Fruit fly (Drosophila melanogaster) whole organism, prepupa: ENCODE data around the gene Gr97a.
A peak's percentile ranks its signal among the peaks of the same experiment; 100 is the strongest.

Experiments used
- Blimp-1 ChIP-seq: fragments of 200-800 bp; sonication (Bioruptor generic); optimal IDR thresholded peaks from 3 replicates; lab custom pipeline; 2017; ENCODE audit warnings: missing biosample characterization, missing genetic modification characterization, mild to moderate bottlenecking, moderate library complexity, missing genetic modification reagents
- CG10631 ChIP-seq: fragments of 200-800 bp; sonication (Bioruptor generic); optimal IDR thresholded peaks from 2 replicates; lab custom pipeline; 2016; ENCODE audit warnings: missing biosample characterization, missing genetic modification characterization
- CG10669 ChIP-seq: fragments of 200-800 bp; sonication (Bioruptor generic); optimal IDR thresholded peaks from 3 replicates; lab custom pipeline; 2018; ENCODE audit warnings: missing biosample characterization, mild to moderate bottlenecking, missing genetic modification characterization, moderate library complexity
- CG11294 ChIP-seq: fragments of 200-800 bp; sonication (Bioruptor generic); IDR thresholded peaks from 2 replicates; pipeline ENCODE4 v1.3.6; 2022; ENCODE audit warnings: missing biosample characterization, missing genetic modification characterization
- CG11762 ChIP-seq: fragments of 200-800 bp; sonication (Bioruptor generic); optimal IDR thresholded peaks from 3 replicates; lab custom pipeline; 2016; ENCODE audit warnings: missing biosample characterization, missing genetic modification characterization; ENCODE audit not compliant: insufficient read depth
- CG15336 ChIP-seq: fragments of 200-800 bp; sonication (Bioruptor generic); IDR thresholded peaks from 2 replicates; pipeline ENCODE4 v1.3.6; 2022; ENCODE audit warnings: missing biosample characterization, missing genetic modification characterization
- CG31627 ChIP-seq: fragments of 200-800 bp; sonication (Bioruptor generic); optimal IDR thresholded peaks from 3 replicates; lab custom pipeline; 2016; ENCODE audit warnings: missing biosample characterization, missing genetic modification characterization
- CG32006 ChIP-seq: fragments of 200-800 bp; sonication (Bioruptor generic); optimal IDR thresholded peaks from 3 replicates; lab custom pipeline; 2017; ENCODE audit warnings: missing biosample characterization, mild to moderate bottlenecking, missing genetic modification characterization
- CG34406 ChIP-seq: fragments of 200-800 bp; sonication (Bioruptor generic); optimal IDR thresholded peaks from 3 replicates; lab custom pipeline; 2016; ENCODE audit warnings: missing biosample characterization, missing genetic modification characterization
- CG3919 ChIP-seq: fragments of 200-800 bp; sonication (Bioruptor generic); optimal IDR thresholded peaks from 3 replicates; lab custom pipeline; 2016; ENCODE audit warnings: missing biosample characterization, missing genetic modification characterization
- CG4318 ChIP-seq: fragments of 200-800 bp; sonication (Bioruptor generic); optimal IDR thresholded peaks from 3 replicates; lab custom pipeline; 2017; ENCODE audit warnings: missing biosample characterization, mild to moderate bottlenecking, missing genetic modification characterization
- CG6163 ChIP-seq: fragments of 200-800 bp; sonication (Bioruptor generic); IDR thresholded peaks from 3 replicates; pipeline ENCODE4 v1.3.6; 2022; ENCODE audit warnings: missing biosample characterization, missing genetic modification characterization
- CG6792 ChIP-seq: fragments of 200-800 bp; sonication (Bioruptor generic); optimal IDR thresholded peaks from 3 replicates; lab custom pipeline; 2016; ENCODE audit warnings: missing biosample characterization, missing genetic modification characterization
- CG6808 ChIP-seq: fragments of 200-800 bp; sonication (Bioruptor generic); optimal IDR thresholded peaks from 3 replicates; lab custom pipeline; 2017; ENCODE audit warnings: missing biosample characterization, missing genetic modification characterization, mild to moderate bottlenecking, moderate library complexity, missing genetic modification reagents
- CG6854 ChIP-seq: fragments of 200-800 bp; sonication (Bioruptor generic); optimal IDR thresholded peaks from 2 replicates; lab custom pipeline; 2017; ENCODE audit warnings: missing biosample characterization, mild to moderate bottlenecking, missing genetic modification characterization
- CG8119 ChIP-seq: fragments of 200-800 bp; sonication (Bioruptor generic); IDR thresholded peaks from 3 replicates; pipeline ENCODE4 v1.3.6; 2022; ENCODE audit warnings: missing biosample characterization, missing genetic modification characterization
- CG8632 ChIP-seq: fragments of 200-800 bp; sonication (Bioruptor generic); optimal IDR thresholded peaks from 3 replicates; lab custom pipeline; 2016; ENCODE audit warnings: missing biosample characterization, missing genetic modification characterization
- CG9139 ChIP-seq: fragments of 200-800 bp; sonication (Bioruptor generic); optimal IDR thresholded peaks from 3 replicates; lab custom pipeline; 2017; ENCODE audit warnings: missing biosample characterization, mild to moderate bottlenecking, missing genetic modification characterization
- Eip78C ChIP-seq: fragments of 200-800 bp; sonication (Bioruptor generic); peaks from one replicate; lab custom pipeline; 2016; ENCODE audit warnings: missing biosample characterization, missing genetic modification characterization
- Eip93F ChIP-seq: fragments of 200-800 bp; sonication (Bioruptor generic); optimal IDR thresholded peaks from 2 replicates; lab custom pipeline; 2016; ENCODE audit warnings: missing biosample characterization, mild to moderate bottlenecking, missing genetic modification characterization
- Ets96B ChIP-seq: fragments of 200-800 bp; optimal IDR thresholded peaks from 2 replicates; lab custom pipeline; 2019; ENCODE audit warnings: missing biosample characterization, mild to moderate bottlenecking, missing genetic modification characterization, moderate library complexity
- Gug ChIP-seq: fragments of 200-800 bp; sonication (Bioruptor generic); IDR thresholded peaks from 2 replicates; pipeline ENCODE4 v1.3.6; 2022; ENCODE audit warnings: missing biosample characterization, missing genetic modification characterization
- Hr4 ChIP-seq: fragments of 200-800 bp; sonication (Bioruptor generic); optimal IDR thresholded peaks from 3 replicates; lab custom pipeline; 2016; ENCODE audit warnings: missing biosample characterization, missing genetic modification characterization
- Lpt ChIP-seq: fragments of 200-800 bp; sonication (Bioruptor generic); optimal IDR thresholded peaks from 3 replicates; lab custom pipeline; 2016; ENCODE audit warnings: missing biosample characterization, missing genetic modification characterization
- OdsH ChIP-seq: fragments of 200-800 bp; sonication (Bioruptor generic); optimal IDR thresholded peaks from 3 replicates; lab custom pipeline; 2016; ENCODE audit warnings: missing biosample characterization, missing genetic modification characterization
- Smox ChIP-seq: fragments of 200-800 bp; sonication (Bioruptor generic); optimal IDR thresholded peaks from 3 replicates; lab custom pipeline; 2016; ENCODE audit warnings: missing biosample characterization, missing genetic modification characterization
- Sox102F ChIP-seq: fragments of 200-800 bp; sonication (Bioruptor generic); optimal IDR thresholded peaks from 2 replicates; lab custom pipeline; 2016; ENCODE audit warnings: missing biosample characterization, mild to moderate bottlenecking, missing genetic modification characterization
- Sox14 ChIP-seq: fragments of 200-800 bp; sonication (Bioruptor generic); optimal IDR thresholded peaks from 3 replicates; lab custom pipeline; 2016; ENCODE audit warnings: missing biosample characterization, missing genetic modification characterization
- Sox15 ChIP-seq: fragments of 200-800 bp; sonication (Bioruptor generic); optimal IDR thresholded peaks from 3 replicates; lab custom pipeline; 2016; ENCODE audit warnings: missing biosample characterization, missing genetic modification characterization
- achi ChIP-seq: fragments of 200-800 bp; sonication (Bioruptor generic); optimal IDR thresholded peaks from 3 replicates; lab custom pipeline; 2016; ENCODE audit warnings: missing biosample characterization, missing genetic modification characterization
- acj6 ChIP-seq: fragments of 200-800 bp; sonication (Bioruptor generic); optimal IDR thresholded peaks from 3 replicates; lab custom pipeline; 2016; ENCODE audit warnings: missing biosample characterization, missing genetic modification characterization
- cyc ChIP-seq: fragments of 200-800 bp; sonication (Bioruptor generic); optimal IDR thresholded peaks from 3 replicates; lab custom pipeline; 2016; ENCODE audit warnings: missing biosample characterization, missing genetic modification characterization
- dsx ChIP-seq: fragments of 200-800 bp; optimal IDR thresholded peaks from 3 replicates; lab custom pipeline; 2019; ENCODE audit warnings: missing biosample characterization, mild to moderate bottlenecking, missing genetic modification characterization, moderate library complexity; ENCODE audit not compliant: poor library complexity, severe bottlenecking
- eg ChIP-seq: fragments of 200-800 bp; sonication (Bioruptor generic); IDR thresholded peaks from 3 replicates; pipeline ENCODE4 v1.3.6; 2022; ENCODE audit warnings: missing biosample characterization, missing genetic modification characterization
- esn ChIP-seq: fragments of 200-800 bp; sonication (Bioruptor generic); optimal IDR thresholded peaks from 2 replicates; lab custom pipeline; 2016; ENCODE audit warnings: missing biosample characterization, mild to moderate bottlenecking, missing genetic modification characterization, moderate library complexity
- fd59A ChIP-seq: fragments of 200-800 bp; sonication (Bioruptor generic); optimal IDR thresholded peaks from 2 replicates; lab custom pipeline; 2017; ENCODE audit warnings: missing biosample characterization, mild to moderate bottlenecking, missing genetic modification characterization, missing genetic modification reagents
- fd85E ChIP-seq: fragments of 200-800 bp; sonication (Bioruptor generic); optimal IDR thresholded peaks from 3 replicates; lab custom pipeline; 2016; ENCODE audit warnings: missing biosample characterization, missing genetic modification characterization
- lz ChIP-seq: fragments of 200-800 bp; sonication (Bioruptor generic); optimal IDR thresholded peaks from 3 replicates; lab custom pipeline; 2016; ENCODE audit warnings: missing biosample characterization, missing genetic modification characterization
- net ChIP-seq: fragments of 200-800 bp; sonication (Bioruptor generic); optimal IDR thresholded peaks from 3 replicates; lab custom pipeline; 2016; ENCODE audit warnings: missing biosample characterization, missing genetic modification characterization
- salr ChIP-seq, 2 experiments: fragments of 200-800 bp; sonication (Bioruptor generic); optimal IDR thresholded peaks; 3 replicates each; lab custom pipeline; 2016 to 2018; ENCODE audit warnings: missing biosample characterization in 2 of 2, missing genetic modification characterization in 2 of 2, mild to moderate bottlenecking in 1 of 2
- ss ChIP-seq, 2 experiments: fragments of 200-800 bp; sonication (Bioruptor generic); optimal IDR thresholded peaks; 2 replicates in 1 of 2; 3 replicates in 1 of 2; lab custom pipeline; 2017 to 2018; ENCODE audit warnings: mild to moderate bottlenecking in 2 of 2, missing biosample characterization in 2 of 2, missing genetic modification characterization in 2 of 2, moderate library complexity in 1 of 2
- svp ChIP-seq: fragments of 200-800 bp; sonication (Bioruptor generic); peaks from one replicate; lab custom pipeline; 2016; ENCODE audit warnings: missing biosample characterization, missing genetic modification characterization
- topi ChIP-seq: fragments of 200-800 bp; sonication (Bioruptor generic); optimal IDR thresholded peaks from 3 replicates; lab custom pipeline; 2016; ENCODE audit warnings: missing biosample characterization, missing genetic modification characterization

The Gr97a gene

dm6 chr3R:26967587-26968312 lies 1.5 kb upstream of the Gr97a start:
- TF ChIP-seq CG6808 (GFP tag; lab: Kevin White, UChicago) (no peak), achi (GFP tag; lab: Kevin White, UChicago) (peak; percentile 40), Eip93F (GFP tag; lab: Kevin White, UChicago) (no peak), Sox15 (GFP tag; lab: Kevin White, UChicago) (peak; percentile 25), acj6 (peak; percentile 56), Gug (GFP tag; lab: Robert Waterston, UW) (peak; percentile 47; the same call in 1 of the 2 replicates), CG11762 (GFP tag; lab: Kevin White, UChicago) (peak; percentile 20), CG8119 (GFP tag; lab: Robert Waterston, UW) (peak; percentile 60), CG9139 (GFP tag; lab: Kevin White, UChicago) (peak; percentile 27), CG31627 (GFP tag; lab: Kevin White, UChicago) (peak; percentile 5), salr (GFP tag; optimal IDR thresholded peaks at IDR 0.05; lab: Kevin White, UChicago) (no peak), CG10631 (GFP tag; lab: Kevin White, UChicago) (peak; percentile 51), CG32006 (GFP tag; lab: Kevin White, UChicago) (peak; percentile 42), Hr4 (GFP tag; lab: Kevin White, UChicago) (peak; percentile 4), CG6854 (no peak), Lpt (GFP tag; lab: Kevin White, UChicago) (no peak), CG3919 (GFP tag; lab: Kevin White, UChicago) (peak; percentile 20), Sox14 (no peak), ss (GFP tag; optimal IDR thresholded peaks at IDR 0.05; lab: Kevin White, UChicago) (no peak), Sox102F (GFP tag; lab: Kevin White, UChicago) (peak; percentile 41), esn (GFP tag; lab: Kevin White, UChicago) (peak; percentile 52), net (GFP tag; lab: Kevin White, UChicago) (no peak), CG6163 (peak; percentile 61; the same call in 1 of the 3 replicates), CG10669 (GFP tag; lab: Kevin White, UChicago) (peak; percentile 9), CG4318 (GFP tag; lab: Kevin White, UChicago) (peak; percentile 15), Eip78C (GFP tag; lab: Kevin White, UChicago) (peak; percentile 72), fd59A (no peak), CG6792 (peak; percentile 26), CG15336 (GFP tag; lab: Robert Waterston, UW) (peak; percentile 60), CG11294 (peak; percentile 35; the same call in 1 of the 2 replicates), CG34406 (GFP tag; lab: Kevin White, UChicago) (peak; percentile 30), fd85E (no peak), OdsH (peak; percentile 59), dsx (GFP tag; lab: Kevin White, UChicago) (peak; percentile 27), lz (GFP tag; lab: Kevin White, UChicago) (peak; percentile 36), cyc (GFP tag; lab: Kevin White, UChicago) (peak; percentile 22), Blimp-1 (peak; percentile 20), Smox (GFP tag; lab: Kevin White, UChicago) (peak; percentile 17), topi (peak; percentile 39), Ets96B (peak; percentile 1), eg (GFP tag; lab: Robert Waterston, UW) (peak; percentile 69), CG8632 (peak; percentile 56), svp (GFP tag; lab: Kevin White, UChicago) (peak; percentile 80)
